Fruit fly (Drosophila melanogaster) whole organism, embryonic: Measurements from ENCODE around the gene Rcd2.

ENCODE experiments used
- ATbp ChIP-seq: fragments of 200-800 bp; sonication (Bioruptor generic); optimal IDR thresholded peaks from 2 replicates; lab custom pipeline; 2017; ENCODE audit warnings: missing biosample characterization, mild to moderate bottlenecking, missing genetic modification characterization, missing genetic modification reagents
- CG11085 ChIP-seq: fragments of 200-800 bp; sonication (Bioruptor generic); IDR thresholded peaks from 2 replicates; pipeline ENCODE4 v1.3.6; 2022; ENCODE audit warnings: missing biosample characterization, missing genetic modification characterization
- CG11093 ChIP-seq: fragments of 200-800 bp; sonication (Bioruptor generic); IDR thresholded peaks from 3 replicates; pipeline ENCODE4 v1.3.6; 2022; ENCODE audit warnings: missing biosample characterization, missing genetic modification characterization
- CG14014 ChIP-seq: fragments of 200-800 bp; sonication (Bioruptor generic); IDR thresholded peaks from 2 replicates; pipeline ENCODE4 v1.3.6; 2022; ENCODE audit warnings: missing biosample characterization, missing genetic modification characterization
- CG15269 ChIP-seq: fragments of 200-800 bp; sonication (Bioruptor generic); optimal IDR thresholded peaks from 2 replicates; lab custom pipeline; 2018; ENCODE audit warnings: missing biosample characterization, mild to moderate bottlenecking, missing genetic modification characterization, moderate library complexity
- CG1603 ChIP-seq: fragments of 200-800 bp; sonication (Bioruptor generic); optimal IDR thresholded peaks from 2 replicates; lab custom pipeline; 2019; ENCODE audit warnings: missing biosample characterization, mild to moderate bottlenecking, missing genetic modification characterization, moderate library complexity
- CG16813 ChIP-seq: fragments of 200-800 bp; sonication (Bioruptor generic); IDR thresholded peaks from 3 replicates; pipeline ENCODE4 v1.3.6; 2022; ENCODE audit warnings: missing biosample characterization, missing genetic modification characterization; ENCODE audit not compliant: partially characterized antibody
- CG18599 ChIP-seq: fragments of 200-800 bp; sonication (Bioruptor generic); optimal IDR thresholded peaks from 3 replicates; lab custom pipeline; 2017; ENCODE audit warnings: missing biosample characterization, missing genetic modification characterization, mild to moderate bottlenecking, moderate library complexity, missing genetic modification reagents
- CG5245 ChIP-seq: fragments of 200-800 bp; sonication (Bioruptor generic); optimal IDR thresholded peaks from 3 replicates; lab custom pipeline; 2016; ENCODE audit warnings: missing biosample characterization, missing genetic modification characterization
- CG6254 ChIP-seq: fragments of 200-800 bp; sonication (Bioruptor generic); optimal IDR thresholded peaks from 3 replicates; lab custom pipeline; 2017; ENCODE audit warnings: mild to moderate bottlenecking, missing biosample characterization, missing genetic modification reagents, missing genetic modification characterization
- CG6654 ChIP-seq: fragments of 200-800 bp; sonication (Bioruptor generic); optimal IDR thresholded peaks from 2 replicates; lab custom pipeline; 2017; ENCODE audit warnings: missing biosample characterization, mild to moderate bottlenecking, missing genetic modification characterization
- CG7357 ChIP-seq: fragments of 200-800 bp; sonication (Bioruptor generic); IDR thresholded peaks from 3 replicates; pipeline ENCODE4 v1.3.6; 2022; ENCODE audit warnings: missing biosample characterization, missing genetic modification characterization
- CG7963 ChIP-seq: fragments of 200-800 bp; sonication (Bioruptor generic); IDR thresholded peaks from 3 replicates; pipeline ENCODE4 v1.3.6; 2022; ENCODE audit warnings: missing biosample characterization, missing genetic modification characterization; ENCODE audit not compliant: partially characterized antibody
- CG7987 ChIP-seq: fragments of 200-800 bp; sonication (Bioruptor generic); optimal IDR thresholded peaks from 2 replicates; lab custom pipeline; 2018; ENCODE audit warnings: missing biosample characterization, mild to moderate bottlenecking, missing genetic modification characterization, moderate library complexity
- CG8478 ChIP-seq: fragments of >200 bp; optimal IDR thresholded peaks from 2 replicates; lab custom pipeline; 2018
- CG8765 ChIP-seq: fragments of 200-800 bp; sonication (Bioruptor generic); IDR thresholded peaks from 2 replicates; pipeline ENCODE4 v1.3.6; 2022; ENCODE audit warnings: missing biosample characterization, missing genetic modification characterization
- CG9609 ChIP-seq: fragments of 200-800 bp; sonication (Bioruptor generic); optimal IDR thresholded peaks from 3 replicates; lab custom pipeline; 2016; ENCODE audit warnings: missing biosample characterization, missing genetic modification characterization
- Dek ChIP-seq: fragments of 200-800 bp; sonication (Bioruptor generic); optimal IDR thresholded peaks from 3 replicates; lab custom pipeline; 2019; ENCODE audit warnings: missing biosample characterization, mild to moderate bottlenecking, missing genetic modification characterization, moderate library complexity
- Dll ChIP-seq: fragments of 200-800 bp; sonication (Bioruptor generic); IDR thresholded peaks from 4 replicates; pipeline ENCODE4 v1.3.6; 2022; ENCODE audit warnings: missing biosample characterization, missing genetic modification characterization; ENCODE audit not compliant: partially characterized antibody
- Doc2 ChIP-seq: fragments of 200-800 bp; sonication (Bioruptor generic); IDR thresholded peaks from 2 replicates; pipeline ENCODE4 v1.3.6; 2022; ENCODE audit warnings: missing biosample characterization, missing genetic modification characterization
- Gsc ChIP-seq: fragments of 200-800 bp; sonication (Bioruptor generic); IDR thresholded peaks from 2 replicates; pipeline ENCODE4 v1.3.6; 2022; ENCODE audit warnings: missing biosample characterization, missing genetic modification characterization
- Hr78 ChIP-seq, 2 experiments: fragments of 200-800 bp in 1 of 2; fragments of >200 bp in 1 of 2; sonication (Bioruptor generic) in 1 of 2; optimal IDR thresholded peaks; 2 replicates each; lab custom pipeline; 2017 to 2019; ENCODE audit warnings: missing biosample characterization in 2 of 2, missing genetic modification characterization in 2 of 2, mild to moderate bottlenecking in 1 of 2, moderate library complexity in 1 of 2
- Hsf ChIP-seq: fragments of 200-800 bp; sonication (Bioruptor generic); optimal IDR thresholded peaks from 3 replicates; lab custom pipeline; 2016; ENCODE audit warnings: missing biosample characterization, missing genetic modification characterization
- NFAT ChIP-seq: fragments of 200-800 bp; sonication (Bioruptor generic); IDR thresholded peaks from 2 replicates; pipeline ENCODE4 v1.3.6; 2022; ENCODE audit warnings: missing biosample characterization, missing genetic modification characterization
- Rfx ChIP-seq: fragments of 200-800 bp; sonication (Bioruptor generic); IDR thresholded peaks from 2 replicates; pipeline ENCODE4 v1.3.6; 2022; ENCODE audit warnings: missing biosample characterization, missing genetic modification characterization
- bbx ChIP-seq: fragments of 200-800 bp; sonication (Bioruptor generic); IDR thresholded peaks from 2 replicates; pipeline ENCODE4 v1.3.6; 2022; ENCODE audit warnings: missing biosample characterization, missing genetic modification characterization; ENCODE audit not compliant: partially characterized antibody
- bcd ChIP-seq: fragments of 200-800 bp; sonication (Bioruptor generic); optimal IDR thresholded peaks from 2 replicates; lab custom pipeline; 2017; ENCODE audit warnings: missing biosample characterization, mild to moderate bottlenecking, missing genetic modification characterization
- bigmax ChIP-seq: fragments of 200-800 bp; sonication (Bioruptor generic); optimal IDR thresholded peaks from 2 replicates; lab custom pipeline; 2018; ENCODE audit warnings: missing biosample characterization, mild to moderate bottlenecking, missing genetic modification characterization
- croc ChIP-seq: fragments of 200-800 bp; sonication (Bioruptor generic); conservative IDR thresholded peaks from 3 replicates; pipeline ENCODE4 v1.3.6; 2022; ENCODE audit warnings: missing biosample characterization, missing genetic modification characterization
- crol ChIP-seq: fragments of 200-800 bp; sonication (Bioruptor generic); IDR thresholded peaks from 2 replicates; pipeline ENCODE4 v1.3.6; 2022; ENCODE audit warnings: missing biosample characterization, missing genetic modification characterization
- dimm ChIP-seq: fragments of 200-800 bp; sonication (Bioruptor generic); IDR thresholded peaks from 2 replicates; pipeline ENCODE4 v1.3.6; 2022; ENCODE audit warnings: missing biosample characterization, missing genetic modification characterization
- dm ChIP-seq: fragments of 200-800 bp; sonication (Bioruptor generic); optimal IDR thresholded peaks from 3 replicates; lab custom pipeline; 2016; ENCODE audit warnings: missing biosample characterization, missing genetic modification characterization
- lola ChIP-seq, 3 experiments: fragments of >200 bp in 2 of 3; fragments of 200-800 bp in 1 of 3; sonication (Bioruptor generic) in 1 of 3; optimal IDR thresholded peaks; 2 replicates each; lab custom pipeline; 2017 to 2019; ENCODE audit warnings: missing biosample characterization in 3 of 3, missing genetic modification characterization in 3 of 3, mild to moderate bottlenecking in 1 of 3, moderate library complexity in 1 of 3
- psq ChIP-seq: fragments of 200-800 bp; sonication (Bioruptor generic); optimal IDR thresholded peaks from 2 replicates; lab custom pipeline; 2017; ENCODE audit warnings: missing biosample characterization, missing genetic modification characterization
- pum ChIP-seq: fragments of 200-800 bp; sonication (Bioruptor generic); optimal IDR thresholded peaks from 2 replicates; lab custom pipeline; 2016; ENCODE audit warnings: missing biosample characterization, missing genetic modification characterization
- row ChIP-seq: fragments of 200-800 bp; sonication (Bioruptor generic); IDR thresholded peaks from 3 replicates; pipeline ENCODE4 v1.3.6; 2022; ENCODE audit warnings: missing biosample characterization, missing genetic modification characterization
- salm ChIP-seq: fragments of 200-800 bp; sonication (Bioruptor generic); optimal IDR thresholded peaks from 2 replicates; lab custom pipeline; 2018; ENCODE audit warnings: missing biosample characterization, mild to moderate bottlenecking, missing genetic modification characterization
- seq ChIP-seq: fragments of 200-800 bp; sonication (Bioruptor generic); IDR thresholded peaks from 2 replicates; pipeline ENCODE4 v1.3.6; 2022; ENCODE audit warnings: missing biosample characterization, missing genetic modification characterization
- sqz ChIP-seq: fragments of 200-800 bp; sonication (Bioruptor generic); optimal IDR thresholded peaks from 3 replicates; lab custom pipeline; 2018; ENCODE audit warnings: missing biosample characterization, mild to moderate bottlenecking, missing genetic modification characterization
- ssp ChIP-seq: fragments of 200-800 bp; sonication (Bioruptor generic); IDR thresholded peaks from 2 replicates; pipeline ENCODE4 v1.3.6; 2022; ENCODE audit warnings: missing biosample characterization, missing genetic modification characterization
- stwl ChIP-seq: fragments of 200-800 bp; sonication (Bioruptor generic); optimal IDR thresholded peaks from 3 replicates; lab custom pipeline; 2018; ENCODE audit warnings: missing biosample characterization, mild to moderate bottlenecking, missing genetic modification characterization, moderate library complexity
- tio ChIP-seq: fragments of 200-800 bp; sonication (Bioruptor generic); optimal IDR thresholded peaks from 2 replicates; lab custom pipeline; 2017; ENCODE audit warnings: missing biosample characterization, missing genetic modification characterization, inconsistent platforms
- trem ChIP-seq: fragments of 200-800 bp; optimal IDR thresholded peaks from 3 replicates; lab custom pipeline; 2019; ENCODE audit warnings: missing biosample characterization, mild to moderate bottlenecking, missing genetic modification characterization, moderate library complexity
- tup ChIP-seq: fragments of 200-800 bp; sonication (Bioruptor generic); optimal IDR thresholded peaks from 2 replicates; lab custom pipeline; 2016; ENCODE audit warnings: missing biosample characterization, mild to moderate bottlenecking, missing genetic modification characterization, moderate library complexity
- vfl ChIP-seq: fragments of 200-800 bp; sonication (Bioruptor generic); optimal IDR thresholded peaks from 2 replicates; lab custom pipeline; 2016; ENCODE audit warnings: missing biosample characterization, missing genetic modification characterization
- wdn ChIP-seq: fragments of 200-800 bp; sonication (Bioruptor generic); IDR thresholded peaks from 2 replicates; pipeline ENCODE4 v1.3.6; 2022; ENCODE audit warnings: missing biosample characterization, missing genetic modification characterization
- z ChIP-seq: fragments of 200-800 bp; sonication (Bioruptor generic); IDR thresholded peaks from 3 replicates; pipeline ENCODE4 v1.3.6; 2022; ENCODE audit warnings: missing biosample characterization, missing genetic modification characterization
- zf30C ChIP-seq: fragments of 200-800 bp; sonication (Bioruptor generic); optimal IDR thresholded peaks from 3 replicates; lab custom pipeline; 2018; ENCODE audit warnings: missing biosample characterization, mild to moderate bottlenecking, missing genetic modification characterization

Rcd2 gene

DNA sequence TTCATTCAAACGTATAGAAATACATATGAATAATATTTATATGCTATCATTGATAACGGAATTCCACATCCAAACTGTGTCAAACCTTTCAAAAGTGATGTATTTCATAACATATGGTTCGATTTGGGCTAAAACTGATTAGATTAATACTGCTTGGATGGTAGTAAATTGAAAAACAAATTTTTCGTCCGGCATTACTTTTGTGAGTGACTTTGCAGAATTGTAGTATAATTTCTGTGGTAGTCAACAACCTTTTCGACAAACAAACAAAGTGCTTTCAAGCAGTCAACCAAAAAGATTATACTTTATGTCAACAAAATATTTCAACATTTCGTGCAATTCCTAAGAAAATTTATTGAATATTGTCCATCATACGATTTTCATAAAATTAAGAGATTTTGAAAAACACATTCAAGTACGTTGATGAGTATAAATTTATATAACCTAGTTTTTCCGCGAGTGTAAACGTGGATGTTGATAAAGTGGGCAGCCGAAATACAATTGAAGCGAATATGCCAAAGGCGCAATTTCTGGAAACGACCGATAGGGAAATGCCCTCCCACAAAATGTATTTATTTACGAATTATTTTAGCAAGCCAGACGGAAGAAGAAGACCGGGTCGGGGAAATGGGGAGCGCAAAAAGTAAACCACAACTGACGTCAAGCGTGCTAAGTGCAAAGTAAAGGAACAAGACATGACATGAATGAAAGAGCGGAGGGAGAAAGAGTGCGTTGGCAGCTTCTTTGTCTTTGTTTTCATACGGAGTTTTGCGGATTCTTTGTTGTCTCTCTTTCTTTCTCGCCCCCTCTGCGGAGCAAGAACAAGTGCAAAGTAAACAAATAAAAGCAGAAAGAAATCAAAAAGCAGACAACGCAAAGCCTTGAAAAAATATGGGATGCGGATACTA, 22.1 kb downstream of the Rcd2 start (continued):
- TF ChIP-seq bigmax (GFP tag; lab: Kevin White, UChicago), result no peak
- TF ChIP-seq CG18599, result no peak
- peak; percentile 54 for TF ChIP-seq Rfx (GFP tag; lab: Robert Waterston, UW)
- no peak for TF ChIP-seq CG8765 (GFP tag; lab: Robert Waterston, UW)
- TF ChIP-seq CG15269 (tag; lab: Kevin White, UChicago), result peak; percentile 60
- TF ChIP-seq CG9609 (GFP tag; lab: Kevin White, UChicago), result no peak
- TF ChIP-seq sqz, result no peak
- TF ChIP-seq Hr78 (GFP tag; optimal IDR thresholded peaks at IDR 0.05; lab: Kevin White, UChicago), result no peak
- TF ChIP-seq pum (GFP tag; lab: Kevin White, UChicago), result no peak
- TF ChIP-seq z (GFP tag; lab: Robert Waterston, UW), result no peak
- no peak for TF ChIP-seq CG7357 (GFP tag; lab: Robert Waterston, UW)
- TF ChIP-seq zf30C, result peak; percentile 37
- peak; percentile 15 for TF ChIP-seq ATbp
- 0 out of 2 replicates have a peak, but pooled peaks have one; percentile 31 for TF ChIP-seq bbx
- peak; percentile 39 for TF ChIP-seq Hsf
- no peak for TF ChIP-seq CG1603
- no peak for TF ChIP-seq vfl (GFP tag; lab: Kevin White, UChicago)
- no peak for TF ChIP-seq CG8478 (lab: Kevin White, UChicago)
- TF ChIP-seq tup (GFP tag; lab: Kevin White, UChicago), result no peak
- TF ChIP-seq lola (GFP tag; optimal IDR thresholded peaks at IDR 0.05; lab: Kevin White, UChicago), result no peak
- no peak for TF ChIP-seq CG16813
- TF ChIP-seq CG6654 (GFP tag; lab: Kevin White, UChicago), result no peak
- TF ChIP-seq Doc2 (GFP tag; lab: Robert Waterston, UW), result no peak
- no peak for TF ChIP-seq salm (tag; lab: Kevin White, UChicago)
- peak; percentile 19; the same call in 1 of the 2 replicates for TF ChIP-seq seq (GFP tag; lab: Robert Waterston, UW)
- no peak for TF ChIP-seq dm (GFP tag; lab: Kevin White, UChicago)
- TF ChIP-seq tio (GFP tag; lab: Kevin White, UChicago), result peak; percentile 21
- TF ChIP-seq ssp (GFP tag; lab: Robert Waterston, UW), result no peak
- TF ChIP-seq crol, result peak; percentile 56; the same call in 1 of the 2 replicates
- no peak for TF ChIP-seq Dll (GFP tag; lab: Robert Waterston, UW)
- TF ChIP-seq row (GFP tag; lab: Robert Waterston, UW), result peak; percentile 56
- no peak for TF ChIP-seq CG7987
- TF ChIP-seq CG11085 (GFP tag; lab: Robert Waterston, UW), result no peak
- TF ChIP-seq CG6254 (GFP tag; lab: Kevin White, UChicago), result no peak
- peak; percentile 13 for TF ChIP-seq bcd (GFP tag; lab: Kevin White, UChicago)
- peak; percentile 87 for TF ChIP-seq psq (GFP tag; lab: Kevin White, UChicago)
- TF ChIP-seq CG11093 (GFP tag; lab: Robert Waterston, UW), result no peak
- TF ChIP-seq CG14014, result 0 out of 2 replicates have a peak, but pooled peaks have one; percentile 49
- TF ChIP-seq stwl, result no peak
- peak; percentile 42 for TF ChIP-seq Dek
- no peak for TF ChIP-seq CG5245 (GFP tag; lab: Kevin White, UChicago)
- TF ChIP-seq dimm (GFP tag; lab: Robert Waterston, UW), result no peak
- TF ChIP-seq NFAT (GFP tag; lab: Robert Waterston, UW), result no peak
- TF ChIP-seq CG7963 (GFP tag; lab: Robert Waterston, UW), result no peak
- TF ChIP-seq Gsc (GFP tag; lab: Robert Waterston, UW), result no peak
- no peak for TF ChIP-seq croc (GFP tag; lab: Robert Waterston, UW)
- no peak for TF ChIP-seq trem
- 0 out of 2 replicates have a peak, but pooled peaks have one; percentile 18 for TF ChIP-seq wdn
